Fruit fly (Drosophila melanogaster) whole organism, pupa: ENCODE data around the gene Octbeta3R.
"Not testable (repeated sequence)": the region's sequence is repeated elsewhere in the genome, so short reads cannot be mapped to it uniquely, and the experiment has no call there.

ENCODE experiments used
- CG34367 ChIP-seq: fragments of 200-800 bp; sonication (Bioruptor generic); optimal IDR thresholded peaks from 2 replicates; lab custom pipeline; 2018; ENCODE audit warnings: missing biosample characterization, mild to moderate bottlenecking, missing genetic modification characterization
- Pif1A ChIP-seq: fragments of 200-800 bp; sonication (Bioruptor generic); optimal IDR thresholded peaks from 3 replicates; lab custom pipeline; 2016; ENCODE audit warnings: missing biosample characterization, missing genetic modification characterization
- Pif1B ChIP-seq: fragments of 200-800 bp; sonication (Bioruptor generic); optimal IDR thresholded peaks from 3 replicates; lab custom pipeline; 2016; ENCODE audit warnings: missing biosample characterization, missing genetic modification characterization

dm6 chr3R:12508776-12509175 lies 39.3 kb downstream of the Octbeta3R start, which contains the start of gene Hsp70Bc:
- TF ChIP-seq CG34367; Pif1B; Pif1A (GFP tag; lab: Kevin White, UChicago): not testable (repeated sequence)
